Fruit fly (Drosophila melanogaster): Measurements from ENCODE around the gene fabp.

DNA sequence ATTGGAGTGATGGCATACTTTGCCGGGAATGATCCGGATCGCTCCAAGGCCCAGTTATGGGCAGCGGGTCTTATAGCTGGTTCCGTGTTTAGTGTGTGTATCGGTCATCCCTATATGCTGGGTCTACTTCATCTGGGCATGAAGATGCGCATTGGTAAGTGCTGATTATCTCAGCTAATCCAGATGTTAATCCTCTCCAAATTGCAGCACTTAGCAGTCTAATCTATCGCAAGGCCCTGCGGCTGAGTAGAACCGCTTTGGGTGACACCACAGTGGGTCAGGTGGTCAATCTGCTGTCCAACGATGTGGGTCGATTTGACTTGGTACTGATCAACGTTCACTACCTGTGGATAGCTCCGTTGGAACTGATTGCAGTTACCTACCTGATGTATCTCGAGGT is 4.6 kb upstream of the fabp start:
- TF ChIP-seq CG1529 (GFP tag; optimal IDR thresholded peaks at IDR 0.05) (no peak), B-H2 (GFP tag; optimal IDR thresholded peaks at IDR 0.05) (no peak), fru (optimal IDR thresholded peaks at IDR 0.05) (no peak), CG6683 (GFP tag; optimal IDR thresholded peaks at IDR 0.05) (no peak), crc (GFP tag; optimal IDR thresholded peaks at IDR 0.05) (no peak), CG12236 (GFP tag; optimal IDR thresholded peaks at IDR 0.05) (no peak), CkIIα-i1 (GFP tag; IDR thresholded peaks at IDR 0.05) (no peak), NfI (GFP tag; optimal IDR thresholded peaks at IDR 0.05) (no peak), pan (optimal IDR thresholded peaks at IDR 0.05) (no peak), pan (GFP tag; optimal IDR thresholded peaks at IDR 0.05 in 1 of 2, IDR thresholded peaks at IDR 0.05 in 1 of 2) (no peak), Ets97D (GFP tag; optimal IDR thresholded peaks at IDR 0.05) (no peak)
